Worm (Caenorhabditis elegans) whole organism, mixed stage, embryonic: ENCODE results near the gene ceh-22.

ENCODE experiments used
- blmp-1 ChIP-seq: fragments of 150-350 bp; optimal IDR thresholded peaks from 2 replicates; lab custom pipeline; 2014; ENCODE audit warnings: missing biosample characterization, missing genetic modification characterization
- elt-1 ChIP-seq: sonication (generic microtip); optimal IDR thresholded peaks from 2 replicates; lab custom pipeline; 2017; ENCODE audit warnings: missing genetic modification characterization, mild to moderate bottlenecking, missing compliant biosample characterization, antibody characterized with exemption, moderate library complexity, borderline replicate concordance; ENCODE audit not compliant: insufficient read depth
- elt-3 ChIP-seq: fragments of 150-350 bp; optimal IDR thresholded peaks from 2 replicates; lab custom pipeline; 2014; ENCODE audit warnings: missing biosample characterization, missing genetic modification characterization
- lin-13 ChIP-seq: fragments of 150-350 bp; optimal IDR thresholded peaks from 2 replicates; lab custom pipeline; 2014; ENCODE audit warnings: missing biosample characterization, missing genetic modification characterization
- mab-5 ChIP-seq: fragments of 150-350 bp; optimal IDR thresholded peaks from 2 replicates; lab custom pipeline; 2014; ENCODE audit warnings: missing biosample characterization, missing genetic modification characterization
- nhr-12 ChIP-seq: fragments of 150-350 bp; optimal IDR thresholded peaks from 2 replicates; lab custom pipeline; 2014; ENCODE audit warnings: missing biosample characterization, missing genetic modification characterization
- pha-4 ChIP-seq: fragments of 150-350 bp; optimal IDR thresholded peaks from 2 replicates; lab custom pipeline; 2018; ENCODE audit warnings: missing biosample characterization, missing genetic modification reagents, missing genetic modification characterization
- snpc-4 ChIP-seq: fragments of 150-350 bp; optimal IDR thresholded peaks from 2 replicates; lab custom pipeline; 2014; ENCODE audit warnings: missing biosample characterization, missing genetic modification characterization
- sptf-1 ChIP-seq: sonication (generic microtip); optimal IDR thresholded peaks from 2 replicates; lab custom pipeline; 2017; ENCODE audit warnings: mild to moderate bottlenecking, missing genetic modification characterization, moderate library complexity, missing compliant biosample characterization
- unc-39 ChIP-seq: fragments of 150-350 bp; optimal IDR thresholded peaks from 2 replicates; lab custom pipeline; 2014; ENCODE audit warnings: missing biosample characterization, missing genetic modification characterization
- unc-62 ChIP-seq: fragments of 150-350 bp; optimal IDR thresholded peaks from 2 replicates; lab custom pipeline; 2014; ENCODE audit warnings: missing biosample characterization, missing genetic modification reagents, missing genetic modification characterization

- TF ChIP-seq elt-1 (tag; lab: Kevin White, UChicago), result no peak
- TF ChIP-seq nhr-12 (tag; lab: Kevin White, UChicago), result no peak
- no peak for TF ChIP-seq mab-5 (tag; lab: Kevin White, UChicago)
- no peak for TF ChIP-seq elt-3
- no peak for TF ChIP-seq lin-13
- no peak for TF ChIP-seq sptf-1 (tag; lab: Kevin White, UChicago)
- TF ChIP-seq pha-4, result no peak
- TF ChIP-seq snpc-4 (tag; lab: Kevin White, UChicago), result no peak
- no peak for TF ChIP-seq unc-62 (GFP tag; lab: Kevin White, UChicago)
- no peak for TF ChIP-seq unc-39 (tag; lab: Kevin White, UChicago)
- TF ChIP-seq blmp-1 (tag; lab: Kevin White, UChicago), result no peak
Observed at ce11 chrV:10654165-10654564, 17.6 kb upstream of the ceh-22 start, which contains the start of gene ugt-35.
